Fruit fly (Drosophila melanogaster) whole organism: ENCODE measurements around the gene Usp32.

Source experiments
- CG8478 ChIP-seq: fragments of >200 bp; optimal IDR thresholded peaks from 2 replicates; lab custom pipeline; 2018; ENCODE audit warnings: inconsistent platforms
- Dll ChIP-seq: fragments of >200 bp; optimal IDR thresholded peaks from 2 replicates; lab custom pipeline; 2017
- EcR ChIP-seq, 2 experiments: fragments of >200 bp; optimal IDR thresholded peaks; 2 replicates each; lab custom pipeline; 2017; ENCODE audit warnings: missing biosample characterization in 2 of 2, missing genetic modification characterization in 2 of 2, missing genetic modification reagents in 2 of 2
- pan ChIP-seq: fragments of >200 bp; optimal IDR thresholded peaks from 2 replicates; lab custom pipeline; 2017
- psq ChIP-seq: fragments of >200 bp; optimal IDR thresholded peaks from 2 replicates; lab custom pipeline; 2017
- usp ChIP-seq: fragments of >200 bp; optimal IDR thresholded peaks from 2 replicates; lab custom pipeline; 2017; ENCODE audit warnings: missing biosample characterization, missing genetic modification characterization, mixed read lengths

Gene Usp32

DNA sequence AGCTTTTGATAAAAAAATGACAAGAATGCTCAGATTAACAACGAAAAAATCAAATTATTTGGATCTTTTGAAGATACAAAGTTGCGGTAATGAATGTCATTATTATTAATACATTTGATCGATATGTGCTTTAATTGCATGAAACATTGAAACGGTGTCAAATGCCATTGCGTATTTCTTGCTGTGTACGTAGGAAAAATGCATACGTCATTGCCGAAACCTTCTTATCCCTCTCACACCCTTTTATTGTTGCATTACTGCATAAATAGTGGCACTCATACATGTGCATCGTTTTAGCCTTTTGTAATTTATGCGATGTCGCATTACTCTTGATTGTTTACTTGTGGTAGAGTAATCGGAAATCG lies 36.7 kb downstream of the Usp32 start:
- TF ChIP-seq EcR (GFP tag; optimal IDR thresholded peaks at IDR 0.05; lab: Kevin White, UChicago) (no peak), usp (GFP tag; lab: Kevin White, UChicago) (no peak), CG8478 (lab: Kevin White, UChicago) (no peak), pan (lab: Kevin White, UChicago) (no peak), psq (no peak), Dll (lab: Kevin White, UChicago) (no peak)

DNA sequence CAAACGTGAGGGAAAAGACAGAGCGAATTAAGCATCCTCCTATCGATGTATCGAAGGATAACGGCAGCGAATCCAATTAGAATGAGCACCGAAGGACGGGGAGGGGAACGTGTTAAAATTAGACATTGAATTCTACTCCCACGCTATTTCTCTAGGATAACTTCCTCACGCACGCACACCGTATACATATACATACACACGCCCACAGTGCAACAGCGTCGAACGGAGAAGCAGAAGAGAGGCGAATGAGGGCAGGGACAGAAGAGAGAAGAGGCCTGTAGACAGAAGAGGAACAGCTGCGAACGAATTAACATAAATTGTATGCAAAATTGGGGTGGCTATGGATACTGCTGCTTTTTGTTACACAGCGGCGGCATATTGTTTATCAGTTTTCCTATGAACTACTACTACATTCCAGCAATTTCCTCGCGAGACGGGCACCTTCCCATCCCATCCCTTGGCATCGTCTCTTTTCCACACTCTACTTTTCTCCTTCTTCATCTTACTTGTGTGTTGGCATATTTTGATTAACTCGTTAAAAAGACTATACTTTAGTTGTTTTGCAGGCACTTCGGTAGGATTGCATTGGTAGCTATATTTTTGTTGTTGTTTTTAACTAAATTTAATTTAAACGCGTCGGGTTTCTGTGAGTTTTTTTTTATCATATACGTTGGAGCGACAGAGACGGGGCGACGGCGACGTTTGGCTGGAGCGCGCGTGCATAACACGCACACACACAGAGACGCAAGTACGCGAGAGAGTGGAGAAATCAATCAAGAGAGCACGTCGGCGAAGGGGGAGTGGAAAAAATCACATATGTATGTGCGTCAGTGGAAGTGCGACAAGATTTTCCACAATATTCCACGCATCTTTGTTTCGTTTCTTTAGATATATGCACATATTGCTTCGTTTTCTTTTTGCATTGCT lies 37.5 kb downstream of the Usp32 start:
- no peak for TF ChIP-seq CG8478 (lab: Kevin White, UChicago)
- TF ChIP-seq Dll (lab: Kevin White, UChicago) = no peak
- TF ChIP-seq pan (lab: Kevin White, UChicago) = no peak
- TF ChIP-seq psq = no peak
- no peak for TF ChIP-seq EcR (GFP tag; optimal IDR thresholded peaks at IDR 0.05; lab: Kevin White, UChicago)
- no peak for TF ChIP-seq usp (GFP tag; lab: Kevin White, UChicago)

dm6 chr3L:19909234-19910053 lies 38.5 kb downstream of the Usp32 start:
- TF ChIP-seq Dll (lab: Kevin White, UChicago) = no peak
- no peak for TF ChIP-seq pan (lab: Kevin White, UChicago)
- TF ChIP-seq CG8478 (lab: Kevin White, UChicago) = no peak
- TF ChIP-seq usp (GFP tag; lab: Kevin White, UChicago) = no peak
- TF ChIP-seq psq = no peak
- no peak for TF ChIP-seq EcR (GFP tag; optimal IDR thresholded peaks at IDR 0.05; lab: Kevin White, UChicago)

- TF ChIP-seq Dll (lab: Kevin White, UChicago) (no peak), pan (lab: Kevin White, UChicago) (no peak), CG8478 (lab: Kevin White, UChicago) (no peak)
Observed at dm6 chr3L:19910054-19910414, 39.1 kb downstream of the Usp32 start, which contains the start of the genes Mi-2 and Prp3. Gene Mi-2, minus strand, starts transcription at chr3L:19910215. Gene Prp3, plus strand, starts transcription at chr3L:19910300.

DNA sequence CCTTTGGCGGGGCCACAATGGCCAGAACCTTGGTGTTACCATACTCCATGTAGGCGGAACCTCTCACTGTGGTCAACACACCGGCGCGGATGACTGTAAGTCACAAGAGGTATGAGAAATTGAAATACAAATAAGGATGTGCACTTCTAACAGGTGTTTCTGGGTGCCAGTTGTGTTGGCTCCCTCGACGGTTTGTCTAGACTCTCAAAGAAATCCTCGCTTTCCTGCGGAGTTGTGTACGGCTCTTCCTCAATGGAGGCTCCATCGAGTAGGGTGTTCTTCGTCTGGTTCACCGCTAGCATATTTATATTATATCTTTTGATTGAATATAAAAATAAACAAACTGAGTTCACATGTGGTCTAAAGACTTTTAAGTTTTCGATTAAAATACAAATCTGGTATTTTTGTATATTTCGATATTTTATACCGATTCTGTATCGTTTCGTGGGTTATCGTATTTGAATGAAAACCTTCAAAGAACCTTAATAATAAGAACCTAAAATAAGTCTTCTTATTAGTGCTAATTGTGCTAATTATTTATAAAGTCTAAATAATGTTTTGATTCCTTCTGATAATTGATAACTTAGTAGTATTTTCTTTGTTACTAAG lies 42.5 kb downstream of the Usp32 start, which contains the start of gene Mtr3:
Mtr3 (minus strand) TSS at position 388 of the 609 bp plus-strand sequence.
- TF ChIP-seq pan (lab: Kevin White, UChicago) (no peak), EcR (GFP tag; optimal IDR thresholded peaks at IDR 0.05; lab: Kevin White, UChicago) (no peak), Dll (lab: Kevin White, UChicago) (no peak), CG8478 (lab: Kevin White, UChicago) (no peak), usp (GFP tag; lab: Kevin White, UChicago) (no peak), psq (no peak)

DNA sequence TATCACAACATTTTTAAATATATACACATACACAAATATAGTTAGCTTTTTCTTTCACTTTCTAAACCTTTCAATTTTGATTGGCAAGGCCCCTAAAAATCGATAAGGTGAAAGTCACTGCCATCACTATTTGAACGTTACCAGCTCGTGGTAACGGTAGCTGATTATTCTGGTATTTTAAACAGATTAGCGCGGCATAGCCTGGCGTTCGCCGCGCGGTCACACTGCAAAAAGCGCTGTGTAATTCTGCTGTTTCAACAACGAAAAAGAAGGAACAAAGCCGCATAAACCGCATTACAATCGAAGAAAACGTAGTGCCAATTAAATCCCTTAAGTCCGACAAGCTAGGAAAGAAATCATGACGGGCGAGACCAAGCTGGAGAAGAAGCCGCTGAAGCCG lies 43.9 kb downstream of the Usp32 start, which contains the start of gene Rpn1:
Rpn1 (plus strand) TSS at position 219 of the 400 bp plus-strand sequence.
- no peak for TF ChIP-seq pan (lab: Kevin White, UChicago)
- TF ChIP-seq usp (GFP tag; lab: Kevin White, UChicago) = no peak
- no peak for TF ChIP-seq CG8478 (lab: Kevin White, UChicago)
- TF ChIP-seq Dll (lab: Kevin White, UChicago) = no peak
- TF ChIP-seq EcR (GFP tag; optimal IDR thresholded peaks at IDR 0.05; lab: Kevin White, UChicago) = no peak
- no peak for TF ChIP-seq psq

dm6 chr3L:19919981-19920380 lies 49.0 kb downstream of the Usp32 start:
- TF ChIP-seq EcR (GFP tag; optimal IDR thresholded peaks at IDR 0.05; lab: Kevin White, UChicago) (no peak), Dll (lab: Kevin White, UChicago) (no peak), psq (no peak), usp (GFP tag; lab: Kevin White, UChicago) (no peak), pan (lab: Kevin White, UChicago) (no peak)

- TF ChIP-seq psq = no peak
- no peak for TF ChIP-seq Dll (lab: Kevin White, UChicago)
- TF ChIP-seq EcR (GFP tag; optimal IDR thresholded peaks at IDR 0.05; lab: Kevin White, UChicago) = no peak
- no peak for TF ChIP-seq pan (lab: Kevin White, UChicago)
- no peak for TF ChIP-seq usp (GFP tag; lab: Kevin White, UChicago)
- no peak for TF ChIP-seq CG8478 (lab: Kevin White, UChicago)
Observed at dm6 chr3L:19922833-19923745, 52.1 kb downstream of the Usp32 start, which contains the start of gene Pfdn6. Gene Pfdn6, plus strand, starts transcription at chr3L:19923671.

DNA sequence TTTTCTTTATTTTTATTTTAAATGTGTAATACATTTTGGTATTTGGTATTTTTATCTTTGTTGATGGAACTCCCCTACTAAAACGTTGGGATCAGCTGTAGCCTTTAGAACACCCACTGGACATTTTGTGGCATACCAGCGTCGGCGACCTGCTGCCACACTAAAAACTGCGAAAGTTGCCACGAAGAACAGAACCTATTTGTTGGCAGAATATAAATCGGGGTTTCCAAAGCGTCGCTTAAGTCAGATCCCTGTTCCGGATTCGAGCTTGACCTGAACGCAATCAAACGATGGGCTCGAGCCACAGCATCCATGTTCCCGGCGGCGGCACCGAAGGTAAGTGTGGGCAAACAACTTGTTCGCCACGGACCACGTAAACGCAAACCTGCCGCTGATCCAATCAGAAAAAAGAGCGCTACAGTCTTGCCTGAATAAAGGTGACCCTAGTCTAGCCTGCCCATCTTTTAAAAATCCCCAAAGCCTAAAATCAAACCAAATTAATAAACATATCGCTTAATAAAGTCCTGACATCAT lies 53.9 kb downstream of the Usp32 start, which contains the start of gene Grasp65:
Grasp65 (plus strand) TSS at position 173 of the 534 bp plus-strand sequence.
- TF ChIP-seq usp (GFP tag; lab: Kevin White, UChicago) (no peak), psq (no peak), CG8478 (lab: Kevin White, UChicago) (no peak), pan (lab: Kevin White, UChicago) (no peak), EcR (GFP tag; optimal IDR thresholded peaks at IDR 0.05; lab: Kevin White, UChicago) (no peak), Dll (lab: Kevin White, UChicago) (no peak)
